Fruit fly (Drosophila melanogaster) whole organism, prepupa: ENCODE data around the gene Kmn1.

Experiments used
- Blimp-1 ChIP-seq: fragments of 200-800 bp; sonication (Bioruptor generic); optimal IDR thresholded peaks from 3 replicates; lab custom pipeline; 2017; ENCODE audit warnings: missing biosample characterization, missing genetic modification characterization, mild to moderate bottlenecking, moderate library complexity, missing genetic modification reagents
- CG10631 ChIP-seq: fragments of 200-800 bp; sonication (Bioruptor generic); optimal IDR thresholded peaks from 2 replicates; lab custom pipeline; 2016; ENCODE audit warnings: missing biosample characterization, missing genetic modification characterization
- CG10669 ChIP-seq: fragments of 200-800 bp; sonication (Bioruptor generic); optimal IDR thresholded peaks from 3 replicates; lab custom pipeline; 2018; ENCODE audit warnings: missing biosample characterization, mild to moderate bottlenecking, missing genetic modification characterization, moderate library complexity
- CG11762 ChIP-seq: fragments of 200-800 bp; sonication (Bioruptor generic); optimal IDR thresholded peaks from 3 replicates; lab custom pipeline; 2016; ENCODE audit warnings: missing biosample characterization, missing genetic modification characterization; ENCODE audit not compliant: insufficient read depth
- CG1621 ChIP-seq: fragments of 200-800 bp; sonication (Bioruptor generic); optimal IDR thresholded peaks from 3 replicates; lab custom pipeline; 2018; ENCODE audit warnings: missing biosample characterization, mild to moderate bottlenecking, missing genetic modification characterization
- CG16779 ChIP-seq: fragments of 200-800 bp; sonication (Bioruptor generic); optimal IDR thresholded peaks from 3 replicates; lab custom pipeline; 2017; ENCODE audit warnings: missing biosample characterization, mild to moderate bottlenecking, missing genetic modification characterization
- CG3032 ChIP-seq: fragments of 200-800 bp; optimal IDR thresholded peaks from 2 replicates; lab custom pipeline; 2019; ENCODE audit warnings: missing biosample characterization, mild to moderate bottlenecking, missing genetic modification characterization, moderate library complexity
- CG34406 ChIP-seq: fragments of 200-800 bp; sonication (Bioruptor generic); optimal IDR thresholded peaks from 3 replicates; lab custom pipeline; 2016; ENCODE audit warnings: missing biosample characterization, missing genetic modification characterization
- CG3919 ChIP-seq: fragments of 200-800 bp; sonication (Bioruptor generic); optimal IDR thresholded peaks from 3 replicates; lab custom pipeline; 2016; ENCODE audit warnings: missing biosample characterization, missing genetic modification characterization
- CG4318 ChIP-seq: fragments of 200-800 bp; sonication (Bioruptor generic); optimal IDR thresholded peaks from 3 replicates; lab custom pipeline; 2017; ENCODE audit warnings: missing biosample characterization, mild to moderate bottlenecking, missing genetic modification characterization
- CG6163 ChIP-seq: fragments of 200-800 bp; sonication (Bioruptor generic); IDR thresholded peaks from 3 replicates; pipeline ENCODE4 v1.3.6; 2022; ENCODE audit warnings: missing biosample characterization, missing genetic modification characterization
- CG6276 ChIP-seq: fragments of 200-800 bp; sonication (Bioruptor generic); optimal IDR thresholded peaks from 2 replicates; lab custom pipeline; 2017; ENCODE audit warnings: missing biosample characterization, mild to moderate bottlenecking, missing genetic modification characterization
- CG6792 ChIP-seq: fragments of 200-800 bp; sonication (Bioruptor generic); optimal IDR thresholded peaks from 3 replicates; lab custom pipeline; 2016; ENCODE audit warnings: missing biosample characterization, missing genetic modification characterization
- CG6808 ChIP-seq: fragments of 200-800 bp; sonication (Bioruptor generic); optimal IDR thresholded peaks from 3 replicates; lab custom pipeline; 2017; ENCODE audit warnings: missing biosample characterization, missing genetic modification characterization, mild to moderate bottlenecking, moderate library complexity, missing genetic modification reagents
- CG6854 ChIP-seq: fragments of 200-800 bp; sonication (Bioruptor generic); optimal IDR thresholded peaks from 2 replicates; lab custom pipeline; 2017; ENCODE audit warnings: missing biosample characterization, mild to moderate bottlenecking, missing genetic modification characterization
- CG7368 ChIP-seq: fragments of 200-800 bp; sonication (Bioruptor generic); optimal IDR thresholded peaks from 3 replicates; lab custom pipeline; 2016; ENCODE audit warnings: missing biosample characterization, missing genetic modification characterization
- CG8119 ChIP-seq: fragments of 200-800 bp; sonication (Bioruptor generic); IDR thresholded peaks from 3 replicates; pipeline ENCODE4 v1.3.6; 2022; ENCODE audit warnings: missing biosample characterization, missing genetic modification characterization
- CG8319 ChIP-seq: fragments of 200-800 bp; sonication (Bioruptor generic); optimal IDR thresholded peaks from 3 replicates; lab custom pipeline; 2016; ENCODE audit warnings: missing biosample characterization, missing genetic modification characterization
- CG9139 ChIP-seq: fragments of 200-800 bp; sonication (Bioruptor generic); optimal IDR thresholded peaks from 3 replicates; lab custom pipeline; 2017; ENCODE audit warnings: missing biosample characterization, mild to moderate bottlenecking, missing genetic modification characterization
- Eip75B ChIP-seq: fragments of 200-800 bp; sonication (Bioruptor generic); optimal IDR thresholded peaks from 3 replicates; lab custom pipeline; 2016; ENCODE audit warnings: missing biosample characterization, missing genetic modification characterization
- Eip78C ChIP-seq: fragments of 200-800 bp; sonication (Bioruptor generic); peaks from one replicate; lab custom pipeline; 2016; ENCODE audit warnings: missing biosample characterization, missing genetic modification characterization
- Ets21C ChIP-seq: fragments of 200-800 bp; sonication (Bioruptor generic); optimal IDR thresholded peaks from 3 replicates; lab custom pipeline; 2016; ENCODE audit warnings: missing biosample characterization, missing genetic modification characterization
- Ets96B ChIP-seq: fragments of 200-800 bp; optimal IDR thresholded peaks from 2 replicates; lab custom pipeline; 2019; ENCODE audit warnings: missing biosample characterization, mild to moderate bottlenecking, missing genetic modification characterization, moderate library complexity
- Hr38 ChIP-seq: sonication (Bioruptor generic); optimal IDR thresholded peaks from 2 replicates; lab custom pipeline; 2016; ENCODE audit warnings: missing biosample characterization, missing genetic modification characterization
- Hr39 ChIP-seq: fragments of 200-800 bp; sonication (Bioruptor generic); optimal IDR thresholded peaks from 2 replicates; lab custom pipeline; 2016; ENCODE audit warnings: missing biosample characterization, missing genetic modification characterization
- Hr4 ChIP-seq: fragments of 200-800 bp; sonication (Bioruptor generic); optimal IDR thresholded peaks from 3 replicates; lab custom pipeline; 2016; ENCODE audit warnings: missing biosample characterization, missing genetic modification characterization
- Lpt ChIP-seq: fragments of 200-800 bp; sonication (Bioruptor generic); optimal IDR thresholded peaks from 3 replicates; lab custom pipeline; 2016; ENCODE audit warnings: missing biosample characterization, missing genetic modification characterization
- Met ChIP-seq: fragments of 200-800 bp; sonication (Bioruptor generic); optimal IDR thresholded peaks from 3 replicates; lab custom pipeline; 2016; ENCODE audit warnings: missing biosample characterization, missing genetic modification characterization
- OdsH ChIP-seq: fragments of 200-800 bp; sonication (Bioruptor generic); optimal IDR thresholded peaks from 3 replicates; lab custom pipeline; 2016; ENCODE audit warnings: missing biosample characterization, missing genetic modification characterization
- Smox ChIP-seq: fragments of 200-800 bp; sonication (Bioruptor generic); optimal IDR thresholded peaks from 3 replicates; lab custom pipeline; 2016; ENCODE audit warnings: missing biosample characterization, missing genetic modification characterization
- Sox102F ChIP-seq: fragments of 200-800 bp; sonication (Bioruptor generic); optimal IDR thresholded peaks from 2 replicates; lab custom pipeline; 2016; ENCODE audit warnings: missing biosample characterization, mild to moderate bottlenecking, missing genetic modification characterization
- Sox15 ChIP-seq: fragments of 200-800 bp; sonication (Bioruptor generic); optimal IDR thresholded peaks from 3 replicates; lab custom pipeline; 2016; ENCODE audit warnings: missing biosample characterization, missing genetic modification characterization
- achi ChIP-seq: fragments of 200-800 bp; sonication (Bioruptor generic); optimal IDR thresholded peaks from 3 replicates; lab custom pipeline; 2016; ENCODE audit warnings: missing biosample characterization, missing genetic modification characterization
- acj6 ChIP-seq: fragments of 200-800 bp; sonication (Bioruptor generic); optimal IDR thresholded peaks from 3 replicates; lab custom pipeline; 2016; ENCODE audit warnings: missing biosample characterization, missing genetic modification characterization
- cyc ChIP-seq: fragments of 200-800 bp; sonication (Bioruptor generic); optimal IDR thresholded peaks from 3 replicates; lab custom pipeline; 2016; ENCODE audit warnings: missing biosample characterization, missing genetic modification characterization
- dac ChIP-seq: fragments of 200-800 bp; sonication (Bioruptor generic); optimal IDR thresholded peaks from 2 replicates; lab custom pipeline; 2017; ENCODE audit warnings: missing biosample characterization, mild to moderate bottlenecking, missing genetic modification characterization
- eg ChIP-seq: fragments of 200-800 bp; sonication (Bioruptor generic); IDR thresholded peaks from 3 replicates; pipeline ENCODE4 v1.3.6; 2022; ENCODE audit warnings: missing biosample characterization, missing genetic modification characterization
- fd59A ChIP-seq: fragments of 200-800 bp; sonication (Bioruptor generic); optimal IDR thresholded peaks from 2 replicates; lab custom pipeline; 2017; ENCODE audit warnings: missing biosample characterization, mild to moderate bottlenecking, missing genetic modification characterization, missing genetic modification reagents
- fd85E ChIP-seq: fragments of 200-800 bp; sonication (Bioruptor generic); optimal IDR thresholded peaks from 3 replicates; lab custom pipeline; 2016; ENCODE audit warnings: missing biosample characterization, missing genetic modification characterization
- fkh ChIP-seq: fragments of 200-800 bp; sonication (Bioruptor generic); optimal IDR thresholded peaks from 3 replicates; lab custom pipeline; 2017; ENCODE audit warnings: missing biosample characterization, mild to moderate bottlenecking, missing genetic modification characterization, moderate library complexity
- lz ChIP-seq: fragments of 200-800 bp; sonication (Bioruptor generic); optimal IDR thresholded peaks from 3 replicates; lab custom pipeline; 2016; ENCODE audit warnings: missing biosample characterization, missing genetic modification characterization
- net ChIP-seq: fragments of 200-800 bp; sonication (Bioruptor generic); optimal IDR thresholded peaks from 3 replicates; lab custom pipeline; 2016; ENCODE audit warnings: missing biosample characterization, missing genetic modification characterization
- pdm3 ChIP-seq: fragments of 200-800 bp; sonication (Bioruptor generic); optimal IDR thresholded peaks from 3 replicates; lab custom pipeline; 2016; ENCODE audit warnings: missing biosample characterization, missing genetic modification characterization
- salr ChIP-seq, 2 experiments: fragments of 200-800 bp; sonication (Bioruptor generic); optimal IDR thresholded peaks; 3 replicates each; lab custom pipeline; 2016 to 2018; ENCODE audit warnings: missing biosample characterization in 2 of 2, missing genetic modification characterization in 2 of 2, mild to moderate bottlenecking in 1 of 2
- spab ChIP-seq: fragments of 200-800 bp; sonication (Bioruptor generic); optimal IDR thresholded peaks from 2 replicates; lab custom pipeline; 2017; ENCODE audit warnings: missing biosample characterization, mild to moderate bottlenecking, missing genetic modification characterization, missing genetic modification reagents
- ss ChIP-seq, 2 experiments: fragments of 200-800 bp; sonication (Bioruptor generic); optimal IDR thresholded peaks; 2 replicates in 1 of 2; 3 replicates in 1 of 2; lab custom pipeline; 2017 to 2018; ENCODE audit warnings: mild to moderate bottlenecking in 2 of 2, missing biosample characterization in 2 of 2, missing genetic modification characterization in 2 of 2, moderate library complexity in 1 of 2
- topi ChIP-seq: fragments of 200-800 bp; sonication (Bioruptor generic); optimal IDR thresholded peaks from 3 replicates; lab custom pipeline; 2016; ENCODE audit warnings: missing biosample characterization, missing genetic modification characterization

The Kmn1 gene

DNA sequence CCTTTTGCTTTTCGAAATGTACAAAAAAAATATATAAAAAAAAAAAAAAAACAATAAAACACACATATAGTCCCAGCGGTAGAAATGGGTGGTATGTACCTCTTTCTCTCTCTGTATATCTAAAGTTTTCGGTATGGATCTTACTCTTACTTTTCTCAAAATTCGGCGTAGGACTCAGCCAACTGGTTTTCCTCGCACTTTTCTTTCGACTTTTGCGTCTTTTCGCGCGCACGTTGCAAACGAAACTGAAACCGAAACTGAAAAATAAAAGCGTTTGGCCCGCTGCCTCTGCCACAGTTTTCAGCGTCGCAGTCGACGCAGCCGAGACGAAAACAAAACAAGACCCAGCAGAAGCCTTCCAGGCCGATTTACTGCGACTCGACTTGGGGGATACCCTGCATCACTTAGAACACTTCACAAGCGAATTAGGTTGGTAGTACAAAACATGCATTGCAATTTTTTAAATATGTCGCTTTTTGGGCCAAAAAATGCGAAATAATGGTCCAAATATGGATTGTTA, 13.8 kb downstream of the Kmn1 start, which contains the start of gene CG1572 (continued):
- TF ChIP-seq fkh (GFP tag; lab: Kevin White, UChicago), result no peak
- no peak for TF ChIP-seq Sox15 (GFP tag; lab: Kevin White, UChicago)
- no peak for TF ChIP-seq CG8319 (GFP tag; lab: Kevin White, UChicago)
- no peak for TF ChIP-seq CG3919
- TF ChIP-seq CG6854 (GFP tag; lab: Kevin White, UChicago), result peak; percentile 50
- no peak for TF ChIP-seq fd59A (GFP tag; lab: Kevin White, UChicago)
- no peak for TF ChIP-seq ss (GFP tag; optimal IDR thresholded peaks at IDR 0.05; lab: Kevin White, UChicago)
- TF ChIP-seq net (GFP tag; lab: Kevin White, UChicago), result no peak
- no peak for TF ChIP-seq CG10669 (GFP tag; lab: Kevin White, UChicago)
- no peak for TF ChIP-seq CG1621 (tag; lab: Kevin White, UChicago)
- peak; percentile 52; the same call in 2 of the 3 replicates for TF ChIP-seq eg (GFP tag; lab: Robert Waterston, UW)
- peak; percentile 23 for TF ChIP-seq Smox (GFP tag; lab: Kevin White, UChicago)
- TF ChIP-seq CG3032 (tag; lab: Kevin White, UChicago), result no peak
- TF ChIP-seq Eip75B, result peak; percentile 10
- TF ChIP-seq cyc (GFP tag; lab: Kevin White, UChicago), result no peak
- TF ChIP-seq CG4318 (GFP tag; lab: Kevin White, UChicago), result no peak
- TF ChIP-seq Hr39 (GFP tag; lab: Kevin White, UChicago), result no peak
- peak; percentile 5 for TF ChIP-seq topi (GFP tag; lab: Kevin White, UChicago)
- TF ChIP-seq Hr4, result peak; percentile 22
- TF ChIP-seq, all 60 proteins: peak for 22

DNA sequence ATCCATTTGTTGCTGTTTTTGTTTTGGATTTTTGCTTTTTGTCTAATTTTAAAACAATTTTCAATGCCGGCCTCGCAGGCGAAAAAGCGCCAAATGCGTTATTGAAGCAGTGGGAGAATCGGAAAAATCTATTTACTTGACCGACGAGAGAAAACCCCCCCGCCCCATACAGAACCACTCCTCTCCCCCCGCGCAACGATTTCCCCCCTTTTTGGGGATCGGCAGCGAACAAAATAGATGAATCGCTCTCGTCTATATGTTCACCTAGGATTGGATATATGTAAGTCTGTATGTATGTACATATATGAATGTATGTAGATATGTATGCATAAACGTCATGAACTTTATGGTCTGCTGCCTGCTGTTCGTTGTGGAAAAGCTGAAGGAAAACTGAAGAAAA, 15.5 kb downstream of the Kmn1 start:
- TF ChIP-seq CG6792 (GFP tag; lab: Kevin White, UChicago), result no peak
- TF ChIP-seq CG10631 (GFP tag; lab: Kevin White, UChicago), result no peak

DNA sequence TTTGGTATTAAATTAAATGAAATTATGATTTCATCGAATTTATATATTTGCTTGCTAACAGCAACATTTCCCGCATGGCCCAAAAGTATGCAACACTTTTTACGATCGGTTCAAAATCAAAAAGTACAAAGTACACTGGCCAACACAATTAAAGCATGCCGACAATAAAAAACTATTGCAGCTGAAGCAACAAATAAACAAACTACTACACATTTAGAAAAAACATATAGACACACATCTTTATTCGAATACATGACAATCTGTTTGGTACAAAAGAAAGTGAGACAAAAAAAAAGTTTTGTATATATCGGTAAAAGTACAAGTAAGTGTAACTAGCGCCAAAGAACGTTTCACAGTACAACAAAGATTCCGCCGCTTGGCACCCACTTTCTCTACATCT, 17.2 kb downstream of the Kmn1 start:
- no peak for TF ChIP-seq spab
- TF ChIP-seq CG7368, result no peak
- TF ChIP-seq CG9139, result no peak
- TF ChIP-seq pdm3 (GFP tag; lab: Kevin White, UChicago), result peak; percentile 31
- no peak for TF ChIP-seq CG11762 (GFP tag; lab: Kevin White, UChicago)
- no peak for TF ChIP-seq dac (GFP tag; lab: Kevin White, UChicago)
- TF ChIP-seq CG6808 (GFP tag; lab: Kevin White, UChicago), result no peak
- no peak for TF ChIP-seq CG1621 (tag; lab: Kevin White, UChicago)
- no peak for TF ChIP-seq Hr39 (GFP tag; lab: Kevin White, UChicago)
- no peak for TF ChIP-seq salr (GFP tag; optimal IDR thresholded peaks at IDR 0.05; lab: Kevin White, UChicago)
- TF ChIP-seq Eip78C (GFP tag; lab: Kevin White, UChicago), result peak; percentile 67
- no peak for TF ChIP-seq acj6 (GFP tag; lab: Kevin White, UChicago)
- no peak for TF ChIP-seq CG16779 (tag; lab: Kevin White, UChicago)
- no peak for TF ChIP-seq Blimp-1 (GFP tag; lab: Kevin White, UChicago)
- TF ChIP-seq achi (GFP tag; lab: Kevin White, UChicago), result no peak
- TF ChIP-seq eg (GFP tag; lab: Robert Waterston, UW), result no peak; the same call in 2 of the 3 replicates
- TF ChIP-seq Sox102F (GFP tag; lab: Kevin White, UChicago), result peak; percentile 20
- peak; percentile 15 for TF ChIP-seq Ets96B (tag; lab: Kevin White, UChicago)
- no peak for TF ChIP-seq fd85E
- TF ChIP-seq CG6163, result peak; percentile 6; the same call in 1 of the 3 replicates
- TF ChIP-seq cyc (GFP tag; lab: Kevin White, UChicago), result peak; percentile 1
- no peak for TF ChIP-seq Lpt (GFP tag; lab: Kevin White, UChicago)
- TF ChIP-seq fd59A (GFP tag; lab: Kevin White, UChicago), result no peak
- TF ChIP-seq OdsH (GFP tag; lab: Kevin White, UChicago), result peak; percentile 5
- peak; percentile 31; the same call in 2 of the 3 replicates for TF ChIP-seq CG8119
- TF ChIP-seq CG6854 (GFP tag; lab: Kevin White, UChicago), result no peak
- TF ChIP-seq Ets21C, result no peak
- peak; percentile 1 for TF ChIP-seq lz (GFP tag; lab: Kevin White, UChicago)
- no peak for TF ChIP-seq Met
- TF ChIP-seq CG6276, result peak; percentile 38
- no peak for TF ChIP-seq CG4318 (GFP tag; lab: Kevin White, UChicago)
- peak in 1 of 2 experiments; percentile 3 for TF ChIP-seq ss (GFP tag; optimal IDR thresholded peaks at IDR 0.05; lab: Kevin White, UChicago)
- TF ChIP-seq CG34406 (GFP tag; lab: Kevin White, UChicago), result no peak
- no peak for TF ChIP-seq CG10631 (GFP tag; lab: Kevin White, UChicago)
- TF ChIP-seq Hr38, result no peak
